Fruit fly (Drosophila melanogaster) whole organism, wandering third instar larva: ENCODE results near the gene Mkp.
A peak's percentile ranks its signal among the peaks of the same experiment; 100 is the strongest.

Source experiments
- CG32264 ChIP-seq: fragments of 200-800 bp; sonication (Bioruptor generic); optimal IDR thresholded peaks from 2 replicates; lab custom pipeline; 2016; ENCODE audit warnings: missing biosample characterization, missing genetic modification characterization
- CrebA ChIP-seq: fragments of 200-800 bp; sonication (Bioruptor generic); optimal IDR thresholded peaks from 2 replicates; lab custom pipeline; 2016; ENCODE audit warnings: missing biosample characterization, mild to moderate bottlenecking, missing genetic modification characterization, borderline replicate concordance
- Dfd ChIP-seq: fragments of >200 bp; optimal IDR thresholded peaks from 2 replicates; lab custom pipeline; 2017; ENCODE audit warnings: missing biosample characterization, missing genetic modification characterization
- Dif ChIP-seq: fragments of 200-275, 200-300 bp; sonication (Bioruptor generic); optimal IDR thresholded peaks from 2 replicates; lab custom pipeline; 2018; ENCODE audit warnings: missing biosample characterization, missing genetic modification characterization; ENCODE audit not compliant: partially characterized antibody
- GATAd ChIP-seq: sonication (Bioruptor generic); optimal IDR thresholded peaks from 2 replicates; lab custom pipeline; 2016; ENCODE audit warnings: missing biosample characterization, missing genetic modification characterization
- Hnf4 ChIP-seq: fragments of 200-800 bp; sonication (Bioruptor generic); optimal IDR thresholded peaks from 2 replicates; lab custom pipeline; 2016; ENCODE audit warnings: missing biosample characterization, mild to moderate bottlenecking, missing genetic modification characterization
- Hr78 ChIP-seq: fragments of >200 bp; optimal IDR thresholded peaks from 2 replicates; lab custom pipeline; 2017; ENCODE audit warnings: missing biosample characterization, missing genetic modification characterization
- Hr83 ChIP-seq: fragments of 200-300 bp; sonication (Bioruptor generic); optimal IDR thresholded peaks from 2 replicates; lab custom pipeline; 2016; ENCODE audit warnings: missing biosample characterization, mild to moderate bottlenecking, missing genetic modification characterization, moderate library complexity; ENCODE audit not compliant: poor library complexity, severe bottlenecking
- Jra ChIP-seq: sonication (Bioruptor generic); optimal IDR thresholded peaks from 2 replicates; lab custom pipeline; 2016; ENCODE audit warnings: missing biosample characterization, missing genetic modification characterization
- Mio ChIP-seq: sonication (Bioruptor generic); optimal IDR thresholded peaks from 2 replicates; lab custom pipeline; 2016; ENCODE audit warnings: missing biosample characterization, missing genetic modification characterization
- OdsH ChIP-seq: fragments of 200-800 bp; sonication (Bioruptor generic); optimal IDR thresholded peaks from 2 replicates; lab custom pipeline; 2016; ENCODE audit warnings: missing biosample characterization, mild to moderate bottlenecking, missing genetic modification characterization
- Sp1 ChIP-seq: fragments of 200-800 bp; sonication (Bioruptor generic); optimal IDR thresholded peaks from 3 replicates; lab custom pipeline; 2019; ENCODE audit warnings: missing biosample characterization, mild to moderate bottlenecking, missing genetic modification characterization, moderate library complexity
- Vsx2 ChIP-seq: fragments of 200-300, 225-300 bp; sonication (Bioruptor generic); optimal IDR thresholded peaks from 2 replicates; lab custom pipeline; 2018; ENCODE audit warnings: missing biosample characterization, missing genetic modification characterization; ENCODE audit not compliant: partially characterized antibody
- br ChIP-seq: fragments of 200-800 bp; sonication (Bioruptor generic); optimal IDR thresholded peaks from 2 replicates; lab custom pipeline; 2016; ENCODE audit warnings: missing biosample characterization, missing genetic modification characterization
- brk ChIP-seq: fragments of 200-800 bp; sonication (Bioruptor generic); optimal IDR thresholded peaks from 2 replicates; lab custom pipeline; 2016; ENCODE audit warnings: missing biosample characterization, mild to moderate bottlenecking, missing genetic modification characterization
- dl ChIP-seq, 2 experiments: fragments of 175-275, 200-275 bp in 1 of 2; fragments of 200-275 bp in 1 of 2; sonication (Bioruptor generic); optimal IDR thresholded peaks; lab custom pipeline; 2018; ENCODE audit warnings: mild to moderate bottlenecking in 2 of 2, missing biosample characterization in 2 of 2, missing genetic modification characterization in 2 of 2, moderate library complexity in 2 of 2; ENCODE audit not compliant: partially characterized antibody in 2 of 2, insufficient read depth in 1 of 2
- dmrt93B ChIP-seq: fragments of 200-800 bp; sonication (Bioruptor generic); optimal IDR thresholded peaks from 2 replicates; lab custom pipeline; 2018; ENCODE audit warnings: missing biosample characterization, mild to moderate bottlenecking, missing genetic modification characterization
- dsf ChIP-seq: sonication (Bioruptor generic); optimal IDR thresholded peaks from 2 replicates; lab custom pipeline; 2016; ENCODE audit warnings: missing biosample characterization, missing genetic modification characterization, borderline replicate concordance
- ey ChIP-seq: fragments of 200-800 bp; sonication (Bioruptor generic); optimal IDR thresholded peaks from 2 replicates; lab custom pipeline; 2016; ENCODE audit warnings: missing biosample characterization, missing genetic modification characterization
- foxo ChIP-seq, 2 experiments: fragments of 200-800 bp; sonication (Bioruptor generic); optimal IDR thresholded peaks; 2 replicates in 1 of 2; 3 replicates in 1 of 2; lab custom pipeline; 2016 to 2017; ENCODE audit warnings: missing biosample characterization in 2 of 2, missing genetic modification characterization in 2 of 2
- fru ChIP-seq: fragments of 200-800 bp; sonication (Bioruptor generic); optimal IDR thresholded peaks from 3 replicates; lab custom pipeline; 2016; ENCODE audit warnings: missing biosample characterization, mild to moderate bottlenecking, missing genetic modification characterization
- h ChIP-seq: fragments of 200-800 bp; sonication (Bioruptor generic); optimal IDR thresholded peaks from 3 replicates; lab custom pipeline; 2016; ENCODE audit warnings: missing biosample characterization, mild to moderate bottlenecking, missing genetic modification characterization
- jim ChIP-seq: fragments of 175-275, 200-325 bp; sonication (Bioruptor generic); optimal IDR thresholded peaks from 2 replicates; lab custom pipeline; 2016; ENCODE audit warnings: missing biosample characterization, mild to moderate bottlenecking, missing genetic modification characterization
- lola ChIP-seq: fragments of >200 bp; optimal IDR thresholded peaks from 2 replicates; lab custom pipeline; 2017; ENCODE audit warnings: missing biosample characterization, missing genetic modification characterization
- rgr ChIP-seq: fragments of 200-800 bp; sonication (Bioruptor generic); optimal IDR thresholded peaks from 3 replicates; lab custom pipeline; 2016; ENCODE audit warnings: missing biosample characterization, mild to moderate bottlenecking, missing genetic modification characterization
- sage ChIP-seq: fragments of 200-800 bp; sonication (Bioruptor generic); optimal IDR thresholded peaks from 2 replicates; lab custom pipeline; 2016; ENCODE audit warnings: missing biosample characterization, mild to moderate bottlenecking, missing genetic modification characterization
- sv ChIP-seq: fragments of 200-800 bp; sonication (Bioruptor generic); optimal IDR thresholded peaks from 3 replicates; lab custom pipeline; 2016; ENCODE audit warnings: missing biosample characterization, missing genetic modification characterization
- tai ChIP-seq: sonication (Bioruptor generic); optimal IDR thresholded peaks from 2 replicates; lab custom pipeline; 2016; ENCODE audit warnings: missing biosample characterization, missing genetic modification characterization
- usp ChIP-seq: fragments of >200 bp; optimal IDR thresholded peaks from 2 replicates; lab custom pipeline; 2017; ENCODE audit warnings: missing biosample characterization, missing genetic modification characterization
- woc ChIP-seq: sonication (Bioruptor generic); optimal IDR thresholded peaks from 2 replicates; lab custom pipeline; 2016; ENCODE audit warnings: missing biosample characterization, mild to moderate bottlenecking, missing genetic modification characterization

The Mkp gene

DNA sequence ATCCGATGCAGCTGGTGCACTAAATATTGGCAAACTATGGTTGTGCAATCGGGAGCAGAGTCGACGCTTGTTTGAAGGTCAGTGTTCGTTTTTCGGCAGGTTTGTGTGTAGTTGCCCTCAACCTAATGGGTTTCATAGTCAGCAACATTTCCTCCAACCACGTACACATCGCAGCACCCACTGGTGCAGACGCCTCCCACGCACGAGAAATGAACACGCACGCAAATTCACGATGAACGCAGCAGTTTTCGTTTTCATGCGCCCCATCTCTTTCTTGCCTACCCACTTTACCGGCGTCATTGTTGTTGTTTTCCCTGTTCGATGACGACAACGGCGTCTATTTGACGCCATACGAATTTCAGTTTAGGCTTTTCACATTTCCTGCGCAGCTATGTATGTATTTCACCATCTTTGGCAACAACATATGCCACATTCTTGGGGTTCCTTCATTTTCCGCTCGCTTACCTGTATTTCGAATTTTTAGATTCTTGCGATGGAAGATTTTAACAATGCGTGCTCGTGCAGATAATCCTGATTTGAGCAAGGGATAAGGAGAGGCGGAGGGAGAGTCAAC, 46.7 kb downstream of the Mkp start:
- TF ChIP-seq dsf (GFP tag; lab: Kevin White, UChicago) (no peak), lola (GFP tag; lab: Kevin White, UChicago) (no peak), foxo (GFP tag; optimal IDR thresholded peaks at IDR 0.05; lab: Kevin White, UChicago) (no peak), Hr78 (GFP tag; lab: Kevin White, UChicago) (no peak), Vsx2 (GFP tag; lab: Kevin White, UChicago) (no peak), dmrt93B (GFP tag; lab: Kevin White, UChicago) (no peak), CG32264 (no peak), Dif (GFP tag; lab: Kevin White, UChicago) (no peak), tai (no peak), sv (GFP tag; lab: Kevin White, UChicago) (no peak), woc (GFP tag; lab: Kevin White, UChicago) (no peak), usp (GFP tag; lab: Kevin White, UChicago) (no peak), CrebA (GFP tag; lab: Kevin White, UChicago) (no peak), ey (GFP tag; lab: Kevin White, UChicago) (no peak), jim (no peak), Mio (GFP tag; lab: Kevin White, UChicago) (no peak), dl (GFP tag; optimal IDR thresholded peaks at IDR 0.05; lab: Kevin White, UChicago; ENCODE audit: insufficient read depth in 1 of 2, partially characterized antibody in 2 of 2) (no peak)
- TF ChIP-seq, all 38 proteins: peak for 0

DNA sequence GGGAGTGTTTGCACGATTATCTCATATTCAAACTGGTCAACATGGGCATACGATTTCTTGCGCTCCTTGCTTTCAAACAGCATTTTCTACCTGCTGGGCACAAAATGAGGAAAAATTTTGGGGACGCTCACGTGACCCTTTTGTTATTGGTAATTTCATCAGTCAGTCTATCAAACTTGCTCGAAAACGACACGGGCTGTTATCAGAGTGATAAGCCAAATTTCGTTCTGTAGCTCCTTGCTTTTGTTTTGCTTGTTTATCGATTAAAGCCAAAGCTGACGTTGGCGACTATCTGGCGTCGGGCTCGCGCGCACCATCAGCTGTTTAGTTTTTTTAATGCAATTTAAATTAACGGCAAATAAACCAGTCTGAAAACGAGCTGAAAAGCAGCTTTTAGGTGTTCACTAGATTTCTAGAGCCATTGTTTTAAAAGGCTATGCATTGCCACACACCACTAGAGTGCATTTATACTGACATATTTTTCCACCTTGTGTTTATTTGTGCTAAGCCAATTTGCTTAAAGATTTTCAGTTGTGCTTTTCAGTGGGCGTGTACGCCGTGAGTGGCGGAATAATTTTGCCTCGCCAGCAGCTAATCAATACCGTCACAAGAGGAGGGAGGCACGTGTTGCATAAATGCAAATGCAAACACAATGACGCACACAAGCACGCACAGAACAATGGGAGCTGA, 47.6 kb downstream of the Mkp start:
- TF ChIP-seq br (peak; percentile 15), lola (GFP tag; lab: Kevin White, UChicago) (no peak), jim (no peak), foxo (GFP tag; optimal IDR thresholded peaks at IDR 0.05; lab: Kevin White, UChicago) (peak in 1 of 2 experiments; percentile 16), h (GFP tag; lab: Kevin White, UChicago) (peak; percentile 60), rgr (GFP tag; lab: Kevin White, UChicago) (peak; percentile 58), Hr83 (peak; percentile 97), Hnf4 (GFP tag; lab: Kevin White, UChicago) (peak; percentile 49), Dif (GFP tag; lab: Kevin White, UChicago) (no peak), tai (no peak), OdsH (GFP tag; lab: Kevin White, UChicago) (peak; percentile 38), brk (GFP tag; lab: Kevin White, UChicago) (peak; percentile 5)

dm6 chr3L:134868-135267, 49.5 kb downstream of the Mkp start:
- TF ChIP-seq Dfd (GFP tag; lab: Kevin White, UChicago), result no peak
- no peak for TF ChIP-seq Jra (GFP tag; lab: Kevin White, UChicago)
- no peak for TF ChIP-seq sv (GFP tag; lab: Kevin White, UChicago)
- TF ChIP-seq fru (GFP tag; lab: Kevin White, UChicago), result no peak
- TF ChIP-seq usp (GFP tag; lab: Kevin White, UChicago), result no peak
- TF ChIP-seq tai, result no peak
- no peak for TF ChIP-seq OdsH (GFP tag; lab: Kevin White, UChicago)
- TF ChIP-seq Hnf4 (GFP tag; lab: Kevin White, UChicago), result no peak
- no peak for TF ChIP-seq dsf (GFP tag; lab: Kevin White, UChicago)
- TF ChIP-seq dl (GFP tag; optimal IDR thresholded peaks at IDR 0.05; lab: Kevin White, UChicago; ENCODE audit: insufficient read depth in 1 of 2, partially characterized antibody in 2 of 2), result no peak
- TF ChIP-seq Mio (GFP tag; lab: Kevin White, UChicago), result no peak
- TF ChIP-seq GATAd (GFP tag; lab: Kevin White, UChicago), result no peak
- TF ChIP-seq Dif (GFP tag; lab: Kevin White, UChicago), result no peak
- no peak for TF ChIP-seq CG32264
- no peak for TF ChIP-seq Hr78 (GFP tag; lab: Kevin White, UChicago)
- no peak for TF ChIP-seq CrebA (GFP tag; lab: Kevin White, UChicago)
- TF ChIP-seq brk (GFP tag; lab: Kevin White, UChicago), result no peak
- TF ChIP-seq sage (GFP tag; lab: Kevin White, UChicago), result no peak
- no peak for TF ChIP-seq ey (GFP tag; lab: Kevin White, UChicago)

DNA sequence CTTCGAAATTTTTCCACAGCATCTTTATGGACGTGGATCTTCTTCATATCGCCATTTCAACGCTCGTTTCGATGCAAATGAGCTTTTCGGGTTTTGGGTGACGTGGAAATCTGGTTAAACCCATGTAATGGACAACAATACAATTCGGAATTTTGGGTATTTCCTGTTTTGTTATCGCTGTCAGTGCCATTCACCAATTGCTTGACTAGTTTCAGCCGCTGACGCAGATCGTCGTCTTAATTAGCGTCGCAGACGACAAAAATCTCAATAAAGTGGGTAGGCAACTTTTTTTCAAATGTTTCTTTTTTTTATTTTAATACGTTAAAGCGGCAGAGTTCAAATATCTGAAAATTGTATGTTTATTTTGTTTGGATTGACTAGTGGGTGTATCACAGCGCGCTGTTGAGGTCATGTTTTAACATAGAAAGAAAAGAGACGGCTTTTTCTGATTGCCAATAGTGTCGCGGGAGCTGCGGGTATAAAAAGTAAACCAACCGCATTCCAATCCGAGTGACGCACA, 50.5 kb downstream of the Mkp start:
- TF ChIP-seq brk (GFP tag; lab: Kevin White, UChicago), result no peak
- TF ChIP-seq fru (GFP tag; lab: Kevin White, UChicago), result no peak
- no peak for TF ChIP-seq OdsH (GFP tag; lab: Kevin White, UChicago)
- TF ChIP-seq dsf (GFP tag; lab: Kevin White, UChicago), result no peak
- no peak for TF ChIP-seq Hr83
- TF ChIP-seq dl (GFP tag; optimal IDR thresholded peaks at IDR 0.05; lab: Kevin White, UChicago; ENCODE audit: insufficient read depth in 1 of 2, partially characterized antibody in 2 of 2), result no peak
- no peak for TF ChIP-seq dmrt93B (GFP tag; lab: Kevin White, UChicago)
- no peak for TF ChIP-seq Vsx2 (GFP tag; lab: Kevin White, UChicago)
- no peak for TF ChIP-seq sv (GFP tag; lab: Kevin White, UChicago)
- TF ChIP-seq Jra (GFP tag; lab: Kevin White, UChicago), result no peak
- TF ChIP-seq Sp1 (GFP tag; lab: Kevin White, UChicago), result no peak
- no peak for TF ChIP-seq br
